Fruit fly (Drosophila melanogaster): Measurements from ENCODE around the gene CG13002.

DNA sequence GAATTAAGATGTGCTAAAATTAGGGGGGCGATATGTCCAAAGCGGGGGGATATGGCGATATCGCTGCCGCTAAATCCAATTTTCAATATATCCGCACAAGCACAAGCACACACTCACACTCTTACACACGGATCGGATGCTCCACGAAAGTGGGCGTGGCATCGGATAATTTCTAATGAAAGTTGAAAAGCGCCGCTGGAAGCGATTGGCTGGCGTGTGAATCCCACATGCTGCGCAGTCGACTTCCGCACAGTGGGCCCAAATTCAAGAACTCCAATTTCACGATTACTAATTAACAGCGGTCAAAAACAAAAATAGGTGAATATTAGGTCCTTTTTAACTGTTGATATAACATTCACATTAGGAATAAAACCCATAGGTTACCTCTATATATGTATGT lies 22.4 kb downstream of the CG13002 start:
- TF ChIP-seq CG8478 (optimal IDR thresholded peaks at IDR 0.05) (no peak), CTCF (optimal IDR thresholded peaks at IDR 0.05) (no peak)

Data from S2 (cell line).